Worm (Caenorhabditis elegans) whole organism, L4/young adult: ENCODE measurements around the gene srw-38.

Experiments used
- W03F9.2 ChIP-seq: fragments of 150-350 bp; optimal IDR thresholded peaks from 2 replicates; lab custom pipeline; 2014; ENCODE audit warnings: missing biosample characterization, missing genetic modification characterization
- dao-5 ChIP-seq: sonication (generic microtip); optimal IDR thresholded peaks from 2 replicates; lab custom pipeline; 2016; ENCODE audit warnings: missing genotype, missing genetic modification characterization, moderate library complexity, missing compliant biosample characterization
- him-1 ChIP-seq: sonication (generic microtip); optimal IDR thresholded peaks from 2 replicates; lab custom pipeline; 2016; ENCODE audit warnings: missing genotype, missing genetic modification reagents, missing genetic modification characterization, missing compliant biosample characterization

Gene srw-38

ce11 chrV:19836142-19836541 lies at the start of gene srw-38:
Gene srw-38, plus strand, starts transcription at chrV:19836442.
- no peak for TF ChIP-seq W03F9.2 (tag; lab: Kevin White, UChicago)

- no peak for TF ChIP-seq dao-5
- TF ChIP-seq W03F9.2 (tag; lab: Kevin White, UChicago), result no peak
- no peak for TF ChIP-seq him-1 (tag; lab: Kevin White, UChicago)
Observed at ce11 chrV:19788360-19788759, 47.9 kb upstream of the srw-38 start, which contains the start of gene clec-258. Gene clec-258, plus strand, starts transcription at chrV:19788440.

- TF ChIP-seq W03F9.2 (tag; lab: Kevin White, UChicago) (no peak), him-1 (tag; lab: Kevin White, UChicago) (no peak), dao-5 (no peak)
Observed at ce11 chrV:19790248-19790647, 46.0 kb upstream of the srw-38 start.

- TF ChIP-seq dao-5 (no peak), him-1 (tag; lab: Kevin White, UChicago) (no peak), W03F9.2 (tag; lab: Kevin White, UChicago) (no peak)
Observed at ce11 chrV:19794931-19795330, 41.3 kb upstream of the srw-38 start, which contains the start of gene M162.7. Gene M162.7, minus strand, starts transcription at chrV:19795031.

- TF ChIP-seq W03F9.2 (tag; lab: Kevin White, UChicago), result no peak
Observed at ce11 chrV:19801033-19801432, 35.2 kb upstream of the srw-38 start, which contains the start of gene Y116F11B.2. Gene Y116F11B.2, minus strand, starts transcription at chrV:19801133.

ce11 chrV:19802797-19803196 lies 33.4 kb upstream of the srw-38 start:
- TF ChIP-seq W03F9.2 (tag; lab: Kevin White, UChicago), result no peak

ce11 chrV:19805548-19805947 lies 30.7 kb upstream of the srw-38 start:
- TF ChIP-seq W03F9.2 (tag; lab: Kevin White, UChicago) (no peak), dao-5 (no peak), him-1 (tag; lab: Kevin White, UChicago) (no peak)

- TF ChIP-seq W03F9.2 (tag; lab: Kevin White, UChicago) (no peak), dao-5 (no peak), him-1 (tag; lab: Kevin White, UChicago) (no peak)
Observed at ce11 chrV:19814833-19815232, 21.4 kb upstream of the srw-38 start, which contains the start of gene daf-28. Gene daf-28, plus strand, starts transcription at chrV:19815133.

ce11 chrV:19820178-19820577 lies 16.1 kb upstream of the srw-38 start:
- no peak for TF ChIP-seq him-1 (tag; lab: Kevin White, UChicago)
- TF ChIP-seq dao-5, result no peak
- no peak for TF ChIP-seq W03F9.2 (tag; lab: Kevin White, UChicago)

ce11 chrV:19822093-19822492 lies 14.1 kb upstream of the srw-38 start, which contains the start of gene Y116F11B.17:
Gene Y116F11B.17, minus strand, starts transcription at chrV:19822193.
- TF ChIP-seq dao-5, result no peak
- no peak for TF ChIP-seq him-1 (tag; lab: Kevin White, UChicago)
- TF ChIP-seq W03F9.2 (tag; lab: Kevin White, UChicago), result no peak

- TF ChIP-seq dao-5 (no peak), W03F9.2 (tag; lab: Kevin White, UChicago) (no peak), him-1 (tag; lab: Kevin White, UChicago) (no peak)
Observed at ce11 chrV:19827481-19827880, 8.8 kb upstream of the srw-38 start.

ce11 chrV:19829225-19829624 lies 7.0 kb upstream of the srw-38 start:
- TF ChIP-seq dao-5 (no peak), him-1 (tag; lab: Kevin White, UChicago) (no peak), W03F9.2 (tag; lab: Kevin White, UChicago) (no peak)

ce11 chrV:19830815-19831214 lies 5.4 kb upstream of the srw-38 start, which contains the start of gene pcp-4:
Gene pcp-4, minus strand, starts transcription at chrV:19831011.
- TF ChIP-seq him-1 (tag; lab: Kevin White, UChicago), result no peak
- TF ChIP-seq W03F9.2 (tag; lab: Kevin White, UChicago), result no peak
- no peak for TF ChIP-seq dao-5

- no peak for TF ChIP-seq him-1 (tag; lab: Kevin White, UChicago)
- TF ChIP-seq dao-5, result no peak
- no peak for TF ChIP-seq W03F9.2 (tag; lab: Kevin White, UChicago)
Observed at ce11 chrV:19831588-19831987, 4.7 kb upstream of the srw-38 start.
